Worm (Caenorhabditis elegans): ENCODE data around the gene F40H6.5.

- TF ChIP-seq aha-1 (tag; optimal IDR thresholded peaks at IDR 0.05) (no peak), ztf-11 (tag; optimal IDR thresholded peaks at IDR 0.05) (no peak), mab-9 (GFP tag; IDR thresholded peaks at IDR 0.05) (no peak), ceh-90 (tag; optimal IDR thresholded peaks at IDR 0.05) (no peak), nhr-237 (tag; optimal IDR thresholded peaks at IDR 0.05) (no peak), skn-1 (tag; optimal IDR thresholded peaks at IDR 0.05) (no peak), nhr-85 (tag) (no peak), ces-1 (GFP tag; optimal IDR thresholded peaks at IDR 0.05) (no peak), pqm-1 (tag; optimal IDR thresholded peaks at IDR 0.05) (no peak), lin-39 (tag; optimal IDR thresholded peaks at IDR 0.05) (no peak)
Observed at ce11 chrIII:5999629-6000028, 56.0 kb downstream of the F40H6.5 start.

Measured in whole organism, L1 larva.